Worm (Caenorhabditis elegans) whole organism, L2 larva: ENCODE results near the gene mev-1.

ENCODE experiments used
- ama-1 ChIP-seq: fragments of 150-350 bp; optimal IDR thresholded peaks from 2 replicates; lab custom pipeline; 2018; ENCODE audit warnings: inconsistent platforms
- ceh-16 ChIP-seq: fragments of 150-350 bp; optimal IDR thresholded peaks from 2 replicates; lab custom pipeline; 2014; ENCODE audit warnings: missing biosample characterization, missing genetic modification characterization

DNA sequence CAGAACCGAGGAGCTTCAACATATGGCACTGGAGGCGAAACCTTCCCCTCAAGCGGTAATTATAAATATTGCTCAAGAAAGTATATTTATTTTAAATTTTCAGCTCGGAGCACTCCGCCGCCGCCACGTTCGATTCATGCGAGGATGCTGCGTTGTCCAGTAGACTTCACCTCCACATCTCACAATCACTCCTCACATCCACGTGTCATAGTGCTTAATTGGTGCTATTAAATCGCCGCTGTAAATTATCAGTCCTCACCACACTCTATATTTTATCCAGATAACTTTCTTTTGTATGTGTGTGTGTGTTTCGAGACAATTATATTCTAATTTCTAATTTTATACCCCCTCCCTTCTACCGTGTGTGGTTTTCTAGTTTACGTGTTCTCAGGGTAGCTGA is 20.5 kb downstream of the mev-1 start:
- no peak for TF ChIP-seq ama-1 (lab: Kevin White, UChicago)
- no peak for TF ChIP-seq ceh-16 (tag; lab: Kevin White, UChicago)
